Fruit fly (Drosophila melanogaster): Measurements from ENCODE around the gene CG9837.
A peak's percentile ranks its signal among the peaks of the same experiment; 100 is the strongest.

Gene CG9837

dm6 chr3R:8807048-8807447 lies 6.3 kb downstream of the CG9837 start:
- TF ChIP-seq CG8478 (optimal IDR thresholded peaks at IDR 0.05) (no peak), Dll (optimal IDR thresholded peaks at IDR 0.05) (no peak), psq (optimal IDR thresholded peaks at IDR 0.05) (no peak), EcR (GFP tag; optimal IDR thresholded peaks at IDR 0.05) (no peak), pan (optimal IDR thresholded peaks at IDR 0.05) (no peak), usp (GFP tag; optimal IDR thresholded peaks at IDR 0.05) (no peak)

DNA sequence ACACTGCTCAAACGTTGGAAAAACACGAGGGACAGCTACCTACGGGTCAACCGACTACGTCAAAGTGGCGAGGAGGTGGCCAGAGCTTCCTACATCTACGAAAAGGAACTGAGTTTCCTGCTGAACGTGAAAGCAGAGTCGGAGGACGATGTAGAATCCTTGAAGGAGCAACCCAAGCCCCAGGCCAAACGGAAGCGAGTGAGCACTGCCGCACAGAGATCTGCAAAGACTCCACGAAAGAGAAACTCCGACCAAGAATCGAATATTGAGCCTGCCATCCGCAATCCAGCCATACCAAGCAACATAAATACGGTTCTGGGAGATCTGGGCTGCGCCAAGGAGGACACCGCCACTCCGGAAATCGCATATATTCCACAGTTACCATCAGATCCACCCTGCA lies 6.7 kb downstream of the CG9837 start:
- TF ChIP-seq usp (GFP tag; optimal IDR thresholded peaks at IDR 0.05) (no peak), psq (optimal IDR thresholded peaks at IDR 0.05) (no peak), pan (optimal IDR thresholded peaks at IDR 0.05) (no peak), Dll (optimal IDR thresholded peaks at IDR 0.05) (no peak), CG8478 (optimal IDR thresholded peaks at IDR 0.05) (no peak), EcR (GFP tag; optimal IDR thresholded peaks at IDR 0.05) (no peak)

DNA sequence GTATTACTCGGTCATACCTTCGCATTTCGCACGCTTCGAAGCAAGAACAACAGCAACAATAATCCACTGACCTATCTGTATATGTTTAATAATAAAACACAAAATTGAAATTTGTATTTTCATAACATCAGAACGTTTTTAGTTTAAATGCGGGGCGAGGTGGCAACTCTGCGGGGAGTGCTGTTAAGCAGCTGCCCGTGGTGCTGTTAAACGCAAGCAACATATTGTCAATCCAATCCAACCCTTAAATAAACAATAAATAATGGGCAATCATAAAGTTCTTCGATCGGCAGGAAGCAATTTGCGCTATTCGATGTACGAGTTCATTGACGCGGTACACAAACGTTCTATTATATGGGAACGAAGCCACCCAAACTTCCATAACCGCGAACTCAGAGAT lies 7.3 kb downstream of the CG9837 start, which contains the start of gene hng2:
Gene hng2, plus strand, starts transcription at position 219 of the 400 bp plus-strand sequence.
- TF ChIP-seq Dll (optimal IDR thresholded peaks at IDR 0.05): no peak
- no peak for TF ChIP-seq EcR (GFP tag; optimal IDR thresholded peaks at IDR 0.05)
- no peak for TF ChIP-seq pan (optimal IDR thresholded peaks at IDR 0.05)
- TF ChIP-seq usp (GFP tag; optimal IDR thresholded peaks at IDR 0.05): no peak
- no peak for TF ChIP-seq psq (optimal IDR thresholded peaks at IDR 0.05)
- no peak for TF ChIP-seq CG8478 (optimal IDR thresholded peaks at IDR 0.05)

DNA sequence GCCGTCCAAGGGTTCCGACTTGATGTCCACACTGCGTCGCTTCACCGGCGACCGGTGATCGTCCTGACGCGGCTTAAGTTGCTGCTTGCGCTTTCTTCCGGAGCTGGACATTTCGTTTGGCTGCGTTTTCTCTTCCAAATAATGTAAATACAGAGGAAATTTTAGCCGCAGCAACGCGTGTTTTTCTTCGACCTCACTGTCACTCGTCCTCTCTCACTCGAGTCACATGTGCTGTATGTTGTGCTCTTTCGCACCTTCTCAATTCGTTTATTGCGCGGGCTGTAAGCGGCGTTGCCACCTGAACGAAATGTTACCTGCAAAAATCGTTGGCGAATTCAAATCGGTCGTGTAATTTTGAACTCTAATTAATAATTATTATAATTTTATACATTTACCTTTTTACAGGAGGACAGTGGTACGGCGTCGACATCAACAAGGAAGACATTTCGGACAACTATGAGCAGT lies 8.0 kb downstream of the CG9837 start, which contains the start of gene CG9839:
Gene CG9839, minus strand, starts transcription at position 415 of the 465 bp plus-strand sequence.
- TF ChIP-seq pan (optimal IDR thresholded peaks at IDR 0.05) (no peak), EcR (GFP tag; optimal IDR thresholded peaks at IDR 0.05) (no peak), CG8478 (optimal IDR thresholded peaks at IDR 0.05) (no peak), Dll (optimal IDR thresholded peaks at IDR 0.05) (no peak), psq (optimal IDR thresholded peaks at IDR 0.05) (no peak), usp (GFP tag; optimal IDR thresholded peaks at IDR 0.05) (no peak)

DNA sequence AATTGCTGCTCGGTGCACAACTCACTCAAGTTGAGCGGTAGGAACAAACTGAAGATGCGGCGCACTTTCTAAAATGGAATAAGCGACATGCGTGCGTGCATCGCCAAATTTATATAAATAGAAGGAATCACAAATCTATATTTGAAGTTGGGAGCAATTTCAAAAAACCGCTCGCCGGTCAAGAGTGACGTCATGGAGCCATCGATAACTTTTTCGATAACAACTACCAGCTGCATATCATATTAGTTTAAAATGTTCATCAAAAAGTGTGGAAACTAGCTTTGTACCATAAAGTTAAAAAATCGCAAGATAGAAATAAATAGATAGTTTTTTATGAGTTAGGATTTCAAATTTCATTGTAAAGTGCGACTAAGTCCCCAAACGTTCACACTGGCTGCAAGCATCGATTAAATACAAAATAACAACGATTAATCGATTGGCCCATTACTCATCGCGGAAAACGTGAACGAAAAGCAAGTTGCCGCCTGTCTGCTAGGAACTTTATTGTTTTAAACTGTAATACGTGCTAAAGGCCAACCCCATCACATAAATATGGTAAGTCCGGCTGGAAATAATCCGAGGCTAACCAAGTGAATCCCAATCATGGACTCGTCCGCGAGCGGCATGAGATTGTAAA lies 12.1 kb downstream of the CG9837 start, which contains the start of the genes Pif1A, Pif1B and CCT7:
Gene Pif1A, minus strand, starts transcription at position 51 of the 637 bp plus-strand sequence.
Gene Pif1B, minus strand, starts transcription at position 51 of the 637 bp plus-strand sequence.
Gene CCT7, plus strand, starts transcription at position 439 of the 637 bp plus-strand sequence.
- TF ChIP-seq Dll (optimal IDR thresholded peaks at IDR 0.05): no peak
- no peak for TF ChIP-seq CG8478 (optimal IDR thresholded peaks at IDR 0.05)
- TF ChIP-seq EcR (GFP tag; optimal IDR thresholded peaks at IDR 0.05): no peak

DNA sequence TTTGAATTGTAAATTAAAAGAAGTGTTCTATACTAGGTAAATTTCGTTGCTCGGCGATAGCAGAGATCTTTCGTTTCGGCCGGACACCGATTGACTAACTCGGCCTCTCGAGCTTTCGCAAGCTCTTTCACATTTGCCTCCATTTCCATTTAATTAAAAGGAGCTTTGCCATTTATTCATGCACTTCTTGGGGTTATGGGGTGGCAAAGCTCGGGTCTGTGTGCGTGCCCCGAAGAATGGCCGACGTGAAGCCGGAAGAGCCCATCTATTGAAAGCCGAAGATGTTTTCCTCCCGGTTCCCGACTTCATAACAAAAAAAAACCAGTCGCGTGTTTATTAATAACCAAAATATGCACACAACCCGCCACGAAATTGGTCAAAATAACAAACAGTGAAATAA lies 13.5 kb downstream of the CG9837 start:
- TF ChIP-seq psq (optimal IDR thresholded peaks at IDR 0.05): no peak
- TF ChIP-seq Dll (optimal IDR thresholded peaks at IDR 0.05): no peak
- TF ChIP-seq pan (optimal IDR thresholded peaks at IDR 0.05): no peak

DNA sequence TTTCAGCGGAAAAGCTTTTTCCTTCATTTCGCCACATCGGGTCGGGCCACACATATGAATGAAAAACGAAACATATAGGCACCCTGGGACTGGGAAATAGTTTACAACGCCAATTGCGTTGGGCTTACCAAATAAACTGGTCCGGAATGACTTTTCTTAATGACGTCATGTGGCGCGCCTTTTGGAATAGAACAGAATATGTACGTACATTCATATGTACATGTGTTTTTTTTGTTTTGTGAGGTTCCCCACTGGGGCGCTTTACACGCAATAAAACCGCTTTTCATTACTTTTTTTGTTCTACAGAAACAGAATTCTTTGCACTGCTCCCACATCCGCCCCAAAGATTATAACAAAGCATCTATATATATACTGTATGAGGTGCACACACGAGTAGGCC lies 15.0 kb downstream of the CG9837 start:
- TF ChIP-seq Dll (optimal IDR thresholded peaks at IDR 0.05) (no peak), usp (GFP tag; optimal IDR thresholded peaks at IDR 0.05) (no peak), EcR (GFP tag; optimal IDR thresholded peaks at IDR 0.05) (no peak), CG8478 (optimal IDR thresholded peaks at IDR 0.05) (no peak), pan (optimal IDR thresholded peaks at IDR 0.05) (no peak), psq (optimal IDR thresholded peaks at IDR 0.05) (no peak)

DNA sequence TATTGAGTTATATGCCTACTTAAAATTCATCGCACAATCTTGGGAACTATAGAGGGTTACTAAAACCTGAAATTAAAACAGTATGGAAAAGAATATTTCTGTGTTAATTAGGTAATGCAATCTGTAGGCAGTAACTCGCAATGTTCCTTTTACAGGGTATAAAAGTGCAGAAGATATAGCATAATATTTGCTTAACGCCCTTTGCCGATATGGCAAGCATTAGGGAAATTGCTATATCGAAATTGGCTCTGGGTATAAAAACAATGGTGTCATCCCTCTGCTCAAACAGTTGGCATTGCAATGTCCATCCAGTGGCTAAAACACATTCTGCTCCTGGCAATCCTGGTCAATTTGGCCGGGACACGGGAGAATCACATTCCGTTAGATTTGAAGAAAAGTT lies 19.0 kb downstream of the CG9837 start, which contains the start of gene Ir85a:
Gene Ir85a, plus strand, starts transcription at position 301 of the 400 bp plus-strand sequence.
- TF ChIP-seq usp (GFP tag; optimal IDR thresholded peaks at IDR 0.05): no peak
- no peak for TF ChIP-seq Dll (optimal IDR thresholded peaks at IDR 0.05)
- TF ChIP-seq EcR (GFP tag; optimal IDR thresholded peaks at IDR 0.05): no peak
- TF ChIP-seq pan (optimal IDR thresholded peaks at IDR 0.05): no peak
- no peak for TF ChIP-seq CG8478 (optimal IDR thresholded peaks at IDR 0.05)
- TF ChIP-seq psq (optimal IDR thresholded peaks at IDR 0.05): no peak

- no peak for TF ChIP-seq psq (optimal IDR thresholded peaks at IDR 0.05)
- TF ChIP-seq CG8478 (optimal IDR thresholded peaks at IDR 0.05): no peak
- TF ChIP-seq pan (optimal IDR thresholded peaks at IDR 0.05): no peak
- TF ChIP-seq EcR (GFP tag; optimal IDR thresholded peaks at IDR 0.05): no peak
- TF ChIP-seq usp (GFP tag; optimal IDR thresholded peaks at IDR 0.05): no peak
- no peak for TF ChIP-seq Dll (optimal IDR thresholded peaks at IDR 0.05)
Measured at dm6 chr3R:8793726-8794125, 19.7 kb downstream of the CG9837 start.

dm6 chr3R:8792463-8793175 lies 20.8 kb downstream of the CG9837 start:
- TF ChIP-seq pan (optimal IDR thresholded peaks at IDR 0.05) (peak; percentile 39), psq (optimal IDR thresholded peaks at IDR 0.05) (no peak), EcR (GFP tag; optimal IDR thresholded peaks at IDR 0.05) (no peak), Dll (optimal IDR thresholded peaks at IDR 0.05) (peak; percentile 16), usp (GFP tag; optimal IDR thresholded peaks at IDR 0.05) (no peak), CG8478 (optimal IDR thresholded peaks at IDR 0.05) (no peak)

dm6 chr3R:8788722-8789400 lies 24.5 kb downstream of the CG9837 start:
- TF ChIP-seq EcR (GFP tag; optimal IDR thresholded peaks at IDR 0.05) (no peak), usp (GFP tag; optimal IDR thresholded peaks at IDR 0.05) (no peak), Dll (optimal IDR thresholded peaks at IDR 0.05) (no peak)
